Fruit fly (Drosophila melanogaster): ENCODE measurements around the gene Snoo.

Snoo gene

dm6 chr2L:8009283-8010211 lies 25.6 kb upstream of the Snoo start, which contains the start of gene CG12560:
TSS of gene CG12560 (minus strand) at chr2L:8009477.
- TF ChIP-seq pros (GFP tag; optimal IDR thresholded peaks at IDR 0.05) (no peak), CoRest (tag; optimal IDR thresholded peaks at IDR 0.05) (no peak), ase (GFP tag; IDR thresholded peaks at IDR 0.05) (no peak), CG9932 (GFP tag; IDR thresholded peaks at IDR 0.05) (no peak), Dfd (GFP tag; optimal IDR thresholded peaks at IDR 0.05) (no peak), Dip3 (GFP tag; optimal IDR thresholded peaks at IDR 0.05) (no peak), CG15696 (tag; optimal IDR thresholded peaks at IDR 0.05) (no peak), br (optimal IDR thresholded peaks at IDR 0.05) (no peak), Ssrp (tag; optimal IDR thresholded peaks at IDR 0.05) (no peak), CG7963 (GFP tag; IDR thresholded peaks at IDR 0.05; ENCODE audit: partially characterized antibody) (no peak), Ada2b (GFP tag; IDR thresholded peaks at IDR 0.05) (no peak), CG43689 (GFP tag; IDR thresholded peaks at IDR 0.05) (peak; percentile 33; the same call in 1 of the 2 replicates), CG33557 (GFP tag; optimal IDR thresholded peaks at IDR 0.05) (no peak), Jarid2 (GFP tag; optimal IDR thresholded peaks at IDR 0.05) (peak; percentile 81), inv (GFP tag; IDR thresholded peaks at IDR 0.05; ENCODE audit: partially characterized antibody) (no peak), klu (GFP tag; IDR thresholded peaks at IDR 0.05) (no peak), ems (GFP tag; optimal IDR thresholded peaks at IDR 0.05) (no peak), Ets97D (GFP tag; optimal IDR thresholded peaks at IDR 0.05) (no peak), Elba2 (GFP tag; optimal IDR thresholded peaks at IDR 0.05) (no peak), Myb (GFP tag; optimal IDR thresholded peaks at IDR 0.05) (no peak), CG17186 (GFP tag; optimal IDR thresholded peaks at IDR 0.05) (no peak), NC2β (GFP tag; optimal IDR thresholded peaks at IDR 0.05) (no peak), CG13287 (GFP tag; IDR thresholded peaks at IDR 0.05; ENCODE audit: partially characterized antibody) (no peak), en (GFP tag; optimal IDR thresholded peaks at IDR 0.05) (no peak), Scr (GFP tag; IDR thresholded peaks at IDR 0.05; ENCODE audit: partially characterized antibody) (0 out of 2 replicates have a peak, but pooled peaks have one; percentile 21), CG2116 (GFP tag; optimal IDR thresholded peaks at IDR 0.05) (no peak), bowl (GFP tag; IDR thresholded peaks at IDR 0.05) (no peak), CG6175 (GFP tag; IDR thresholded peaks at IDR 0.05) (no peak), D19B (GFP tag; optimal IDR thresholded peaks at IDR 0.05) (peak; percentile 70), zfh2 (GFP tag; optimal IDR thresholded peaks at IDR 0.05) (no peak), row (GFP tag; IDR thresholded peaks at IDR 0.05) (peak; percentile 43; the same call in 1 of the 3 replicates), sug (tag; optimal IDR thresholded peaks at IDR 0.05) (peak; percentile 75), vfl (GFP tag; optimal IDR thresholded peaks at IDR 0.05) (peak; percentile 2), PHDP (tag; optimal IDR thresholded peaks at IDR 0.05) (peak; percentile 23), trh (GFP tag; optimal IDR thresholded peaks at IDR 0.05) (no peak), croc (GFP tag; conservative IDR thresholded peaks at IDR 0.05) (no peak), CG2120 (GFP tag; optimal IDR thresholded peaks at IDR 0.05) (no peak), lab (GFP tag; optimal IDR thresholded peaks at IDR 0.05) (no peak), CG3995 (GFP tag; optimal IDR thresholded peaks at IDR 0.05) (no peak), CG11085 (GFP tag; IDR thresholded peaks at IDR 0.05) (no peak), p53 (GFP tag; optimal IDR thresholded peaks at IDR 0.05) (no peak), Ravus (GFP tag; IDR thresholded peaks at IDR 0.05) (no peak), CG12391 (tag; optimal IDR thresholded peaks at IDR 0.05) (no peak), schlank (tag; optimal IDR thresholded peaks at IDR 0.05) (no peak), CG8089 (GFP tag; optimal IDR thresholded peaks at IDR 0.05) (no peak), CG33213 (GFP tag; optimal IDR thresholded peaks at IDR 0.05) (no peak), ken (GFP tag; IDR thresholded peaks at IDR 0.05) (no peak), slbo (GFP tag; IDR thresholded peaks at IDR 0.05) (0 out of 2 replicates have a peak, but pooled peaks have one; percentile 2), E2f2 (GFP tag; IDR thresholded peaks at IDR 0.05) (peak; percentile 18; the same call in 1 of the 2 replicates), Xbp1 (GFP tag; optimal IDR thresholded peaks at IDR 0.05) (no peak)

All from whole organism, embryonic.